Worm (Caenorhabditis elegans): ENCODE results near the gene F56F11.2.

ce11 chrIII:2879703-2880102 lies 2.4 kb upstream of the F56F11.2 start:
- TF ChIP-seq ztf-11 (tag; optimal IDR thresholded peaks at IDR 0.05) (no peak), dpl-1 (GFP tag; optimal IDR thresholded peaks at IDR 0.05) (no peak), nhr-11 (tag; optimal IDR thresholded peaks at IDR 0.05) (no peak), zag-1 (tag; optimal IDR thresholded peaks at IDR 0.05) (no peak), nhr-76 (tag; optimal IDR thresholded peaks at IDR 0.05) (no peak)

Data from whole organism, L4 larva.